Worm (Caenorhabditis elegans) whole organism, L2 larva: ENCODE measurements around the gene hum-2.

Experiments
- F13H6.1 ChIP-seq: sonication (generic microtip); optimal IDR thresholded peaks from 2 replicates; lab custom pipeline; 2016; ENCODE audit warnings: missing genetic modification characterization, missing compliant biosample characterization
- ZK546.5 ChIP-seq: sonication (generic microtip); optimal IDR thresholded peaks from 2 replicates; lab custom pipeline; 2017; ENCODE audit warnings: missing biosample characterization, missing genetic modification characterization
- ama-1 ChIP-seq: fragments of 150-350 bp; optimal IDR thresholded peaks from 2 replicates; lab custom pipeline; 2018; ENCODE audit warnings: inconsistent platforms
- blmp-1 ChIP-seq: sonication (generic microtip); optimal IDR thresholded peaks from 2 replicates; lab custom pipeline; 2017; ENCODE audit warnings: missing genetic modification characterization, mild to moderate bottlenecking, missing compliant biosample characterization, antibody characterized with exemption, moderate library complexity; ENCODE audit not compliant: insufficient read depth
- elt-3 ChIP-seq: sonication (generic microtip); optimal IDR thresholded peaks from 2 replicates; lab custom pipeline; 2017; ENCODE audit warnings: missing biosample characterization, missing genetic modification characterization
- fos-1 ChIP-seq: fragments of 150-350 bp; optimal IDR thresholded peaks from 2 replicates; lab custom pipeline; 2014; ENCODE audit warnings: missing biosample characterization, missing genetic modification characterization
- nhr-11 ChIP-seq: fragments of 150-350 bp; optimal IDR thresholded peaks from 2 replicates; lab custom pipeline; 2014; ENCODE audit warnings: missing biosample characterization, missing genetic modification characterization
- nhr-237 ChIP-seq: fragments of 150-350 bp; optimal IDR thresholded peaks from 2 replicates; lab custom pipeline; 2014; ENCODE audit warnings: missing biosample characterization, missing genetic modification characterization
- nhr-6 ChIP-seq: fragments of 150-350 bp; optimal IDR thresholded peaks from 2 replicates; lab custom pipeline; 2014; ENCODE audit warnings: missing biosample characterization, missing genetic modification characterization
- skn-1 ChIP-seq: sonication (generic microtip); optimal IDR thresholded peaks from 2 replicates; lab custom pipeline; 2017; ENCODE audit warnings: missing biosample characterization, missing genetic modification characterization
- unc-39 ChIP-seq: fragments of 150-350 bp; optimal IDR thresholded peaks from 2 replicates; lab custom pipeline; 2014; ENCODE audit warnings: missing biosample characterization, missing genetic modification characterization
- unc-62 ChIP-seq: fragments of 150-350 bp; optimal IDR thresholded peaks from 2 replicates; lab custom pipeline; 2014; ENCODE audit warnings: missing biosample characterization, missing genetic modification reagents, missing genetic modification characterization
- ztf-11 ChIP-seq: sonication (generic microtip); optimal IDR thresholded peaks from 2 replicates; lab custom pipeline; 2017; ENCODE audit warnings: missing biosample characterization, missing genetic modification characterization

ce11 chrV:9406890-9407289 lies 20.9 kb downstream of the hum-2 start:
- TF ChIP-seq fos-1 (tag; lab: Kevin White, UChicago) (no peak), ama-1 (no peak), ztf-11 (tag; lab: Kevin White, UChicago) (no peak), nhr-6 (tag; lab: Kevin White, UChicago) (no peak), nhr-237 (no peak), unc-39 (tag; lab: Kevin White, UChicago) (no peak), skn-1 (no peak), ZK546.5 (tag; lab: Kevin White, UChicago) (no peak), nhr-11 (tag; lab: Kevin White, UChicago) (no peak), F13H6.1 (tag; lab: Kevin White, UChicago) (no peak), elt-3 (tag; lab: Kevin White, UChicago) (no peak), unc-62 (GFP tag; lab: Kevin White, UChicago) (no peak), blmp-1 (tag; lab: Kevin White, UChicago) (no peak)
